Worm (Caenorhabditis elegans) whole organism, L3 larva: ENCODE results near the gene Y73C8B.5.

ENCODE experiments used
- R02D3.7 ChIP-seq: fragments of 150-350 bp; optimal IDR thresholded peaks from 2 replicates; lab custom pipeline; 2014; ENCODE audit warnings: missing biosample characterization, missing genetic modification characterization
- ZK546.5 ChIP-seq: sonication (generic microtip); optimal IDR thresholded peaks from 2 replicates; lab custom pipeline; 2017; ENCODE audit warnings: missing biosample characterization, missing genetic modification characterization
- aly-2 ChIP-seq: fragments of 150-350 bp; optimal IDR thresholded peaks from 2 replicates; lab custom pipeline; 2014; ENCODE audit warnings: missing biosample characterization, missing genetic modification characterization
- ama-1 ChIP-seq: fragments of 150-350 bp; optimal IDR thresholded peaks from 2 replicates; lab custom pipeline; 2018
- ceh-16 ChIP-seq: sonication (generic microtip); optimal IDR thresholded peaks from 2 replicates; lab custom pipeline; 2017; ENCODE audit warnings: missing biosample characterization, missing genetic modification characterization
- ceh-28 ChIP-seq: fragments of 150-350 bp; optimal IDR thresholded peaks from 2 replicates; lab custom pipeline; 2014; ENCODE audit warnings: missing biosample characterization, missing genetic modification reagents, missing genetic modification characterization
- ceh-82 ChIP-seq: fragments of 150-350 bp; optimal IDR thresholded peaks from 2 replicates; lab custom pipeline; 2014; ENCODE audit warnings: missing biosample characterization, missing genetic modification characterization
- ceh-9 ChIP-seq: sonication (generic microtip); optimal IDR thresholded peaks from 2 replicates; lab custom pipeline; 2018; ENCODE audit warnings: missing biosample characterization, missing genetic modification characterization
- daf-12 ChIP-seq: fragments of 150-350 bp; optimal IDR thresholded peaks from 2 replicates; lab custom pipeline; 2014; ENCODE audit warnings: missing biosample characterization, missing genetic modification reagents, missing genetic modification characterization
- egl-27 ChIP-seq: sonication (generic microtip); optimal IDR thresholded peaks from 4 replicates; lab custom pipeline; 2017; ENCODE audit warnings: missing biosample characterization, missing genetic modification reagents, missing genetic modification characterization
- egl-5 ChIP-seq: fragments of 150-350 bp; optimal IDR thresholded peaks from 2 replicates; lab custom pipeline; 2017; ENCODE audit warnings: missing biosample characterization, missing genetic modification reagents, missing genetic modification characterization, inconsistent platforms
- elt-2 ChIP-seq: sonication (generic microtip); optimal IDR thresholded peaks from 2 replicates; lab custom pipeline; 2016; ENCODE audit warnings: missing genetic modification reagents, mild to moderate bottlenecking, missing genetic modification characterization, missing compliant biosample characterization
- elt-3 ChIP-seq, 3 experiments: fragments of 150-350 bp in 1 of 3; sonication (generic microtip) in 2 of 3; optimal IDR thresholded peaks; 2 replicates in 2 of 3; 4 replicates in 1 of 3; lab custom pipeline; 2014 to 2017; ENCODE audit warnings: missing biosample characterization in 3 of 3, missing genetic modification characterization in 3 of 3
- eor-1 ChIP-seq, 2 experiments: fragments of 150-350 bp; optimal IDR thresholded peaks; 2 replicates each; lab custom pipeline; 2014 to 2018; ENCODE audit warnings: missing biosample characterization in 2 of 2, missing genetic modification characterization in 2 of 2
- fkh-2 ChIP-seq: fragments of 150-350 bp; optimal IDR thresholded peaks from 2 replicates; lab custom pipeline; 2014; ENCODE audit warnings: missing biosample characterization, missing genetic modification reagents, missing genetic modification characterization
- fos-1 ChIP-seq: fragments of 150-350 bp; optimal IDR thresholded peaks from 2 replicates; lab custom pipeline; 2014; ENCODE audit warnings: missing biosample characterization, missing genetic modification characterization
- hmg-11 ChIP-seq: sonication (generic microtip); optimal IDR thresholded peaks from 2 replicates; lab custom pipeline; 2016; ENCODE audit warnings: missing genetic modification characterization, missing compliant biosample characterization
- jun-1 ChIP-seq: fragments of 150-350 bp; optimal IDR thresholded peaks from 2 replicates; lab custom pipeline; 2014; ENCODE audit warnings: missing biosample characterization, missing genetic modification reagents, missing genetic modification characterization
- lin-15B ChIP-seq: fragments of 150-350 bp; optimal IDR thresholded peaks from 2 replicates; lab custom pipeline; 2014; ENCODE audit warnings: missing biosample characterization, missing genetic modification characterization
- nfya-1 ChIP-seq: sonication (generic microtip); optimal IDR thresholded peaks from 2 replicates; lab custom pipeline; 2017; ENCODE audit warnings: missing genetic modification characterization, mild to moderate bottlenecking, missing compliant biosample characterization, antibody characterized with exemption, moderate library complexity; ENCODE audit not compliant: insufficient read depth
- nhr-12 ChIP-seq: fragments of 150-350 bp; optimal IDR thresholded peaks from 2 replicates; lab custom pipeline; 2014; ENCODE audit warnings: missing biosample characterization, missing genetic modification characterization
- nhr-237 ChIP-seq: fragments of 150-350 bp; optimal IDR thresholded peaks from 2 replicates; lab custom pipeline; 2014; ENCODE audit warnings: missing biosample characterization, missing genetic modification characterization
- nhr-25 ChIP-seq: sonication (generic microtip); optimal IDR thresholded peaks from 2 replicates; lab custom pipeline; 2017; ENCODE audit warnings: missing biosample characterization, missing genetic modification characterization
- nhr-28 ChIP-seq: fragments of 150-350 bp; optimal IDR thresholded peaks from 2 replicates; lab custom pipeline; 2014; ENCODE audit warnings: missing biosample characterization, missing genetic modification characterization
- nhr-43 ChIP-seq: sonication (generic microtip); optimal IDR thresholded peaks from 2 replicates; lab custom pipeline; 2016; ENCODE audit warnings: mild to moderate bottlenecking, missing genetic modification characterization, missing compliant biosample characterization; ENCODE audit not compliant: poor library complexity, severe bottlenecking
- nhr-67 ChIP-seq: fragments of 150-350 bp; optimal IDR thresholded peaks from 2 replicates; lab custom pipeline; 2014; ENCODE audit warnings: missing biosample characterization, missing genetic modification characterization
- nhr-77 ChIP-seq: fragments of 150-350 bp; optimal IDR thresholded peaks from 2 replicates; lab custom pipeline; 2014; ENCODE audit warnings: missing biosample characterization, missing genetic modification characterization
- pha-4 ChIP-seq: fragments of 150-350 bp; optimal IDR thresholded peaks from 2 replicates; lab custom pipeline; 2014; ENCODE audit warnings: missing biosample characterization, missing genetic modification reagents, missing genetic modification characterization
- sea-2 ChIP-seq: fragments of 150-350 bp; sonication (generic microtip); optimal IDR thresholded peaks from 4 replicates; lab custom pipeline; 2014; ENCODE audit warnings: missing biosample characterization, missing genetic modification reagents, missing genetic modification characterization
- skn-1 ChIP-seq: fragments of 150-350 bp; optimal IDR thresholded peaks from 2 replicates; lab custom pipeline; 2014; ENCODE audit warnings: missing biosample characterization, missing genetic modification characterization
- snpc-4 ChIP-seq: fragments of 150-350 bp; optimal IDR thresholded peaks from 2 replicates; lab custom pipeline; 2014; ENCODE audit warnings: missing biosample characterization, missing genetic modification characterization
- tbx-2 ChIP-seq: sonication (generic microtip); optimal IDR thresholded peaks from 2 replicates; lab custom pipeline; 2016; ENCODE audit warnings: mild to moderate bottlenecking, missing genetic modification characterization, missing compliant biosample characterization
- unc-39 ChIP-seq: sonication (generic microtip); optimal IDR thresholded peaks from 4 replicates; lab custom pipeline; 2017; ENCODE audit warnings: missing biosample characterization, missing genetic modification characterization
- unc-62 ChIP-seq: fragments of 150-350 bp; sonication (generic microtip); optimal IDR thresholded peaks from 4 replicates; lab custom pipeline; 2014; ENCODE audit warnings: missing biosample characterization, missing genetic modification reagents, missing genetic modification characterization
- zag-1 ChIP-seq: fragments of 150-350 bp; optimal IDR thresholded peaks from 2 replicates; lab custom pipeline; 2014; ENCODE audit warnings: missing biosample characterization, missing genetic modification characterization
- ztf-4 ChIP-seq: fragments of 150-350 bp; optimal IDR thresholded peaks from 2 replicates; lab custom pipeline; 2014; ENCODE audit warnings: missing biosample characterization, missing genetic modification characterization

Gene Y73C8B.5

DNA sequence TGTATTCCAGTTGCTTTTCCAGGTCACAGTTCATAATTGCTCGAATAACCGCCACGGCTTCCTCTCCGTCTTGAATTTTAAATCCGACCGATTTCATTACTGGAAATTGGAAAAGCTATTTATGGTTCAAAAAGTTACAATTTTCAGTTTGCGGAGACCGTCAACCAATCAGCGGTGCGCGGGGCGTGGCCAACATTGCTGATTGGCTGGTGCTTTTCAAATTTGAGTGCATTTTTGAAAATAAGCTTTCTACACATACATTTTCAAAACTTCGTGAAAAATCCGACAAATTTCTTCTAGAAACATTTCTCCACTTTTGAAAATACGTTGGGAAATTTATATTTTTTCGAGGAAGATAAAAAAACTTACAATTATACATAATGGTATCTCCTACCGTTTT lies 1.3 kb upstream of the Y73C8B.5 start:
- TF ChIP-seq unc-39 (tag; lab: Kevin White, UChicago) (no peak), ztf-4 (no peak), elt-3 (tag; optimal IDR thresholded peaks at IDR 0.05; lab: Kevin White, UChicago) (no peak), aly-2 (tag; lab: Kevin White, UChicago) (no peak), nfya-1 (tag; lab: Kevin White, UChicago) (peak; percentile 91), eor-1 (tag; optimal IDR thresholded peaks at IDR 0.05; lab: Kevin White, UChicago) (no peak), unc-62 (GFP tag; lab: Kevin White, UChicago) (no peak)
- TF ChIP-seq, all 47 proteins: peak for 1

- TF ChIP-seq ztf-4 = no peak
- TF ChIP-seq elt-2 (tag; lab: Kevin White, UChicago) = no peak
- no peak for TF ChIP-seq jun-1 (tag; lab: Kevin White, UChicago)
- TF ChIP-seq nfya-1 (tag; lab: Kevin White, UChicago) = no peak
- TF ChIP-seq egl-27 = no peak
- TF ChIP-seq fos-1 = no peak
- TF ChIP-seq nhr-25 (tag; lab: Kevin White, UChicago) = no peak
- TF ChIP-seq fkh-2 (tag; lab: Kevin White, UChicago) = no peak
- TF ChIP-seq sea-2 = no peak
- no peak for TF ChIP-seq nhr-12 (tag; lab: Kevin White, UChicago)
- TF ChIP-seq skn-1 (tag; lab: Kevin White, UChicago) = no peak
- TF ChIP-seq hmg-11 = no peak
- TF ChIP-seq tbx-2 = no peak
- no peak for TF ChIP-seq egl-5
- TF ChIP-seq zag-1 = no peak
- no peak for TF ChIP-seq eor-1 (tag; optimal IDR thresholded peaks at IDR 0.05; lab: Kevin White, UChicago)
Observed at ce11 chrV:3200323-3200722, 3.3 kb downstream of the Y73C8B.5 start, which contains the start of gene K08D9.4. K08D9.4 (minus strand) TSS chrV:3200423.

DNA sequence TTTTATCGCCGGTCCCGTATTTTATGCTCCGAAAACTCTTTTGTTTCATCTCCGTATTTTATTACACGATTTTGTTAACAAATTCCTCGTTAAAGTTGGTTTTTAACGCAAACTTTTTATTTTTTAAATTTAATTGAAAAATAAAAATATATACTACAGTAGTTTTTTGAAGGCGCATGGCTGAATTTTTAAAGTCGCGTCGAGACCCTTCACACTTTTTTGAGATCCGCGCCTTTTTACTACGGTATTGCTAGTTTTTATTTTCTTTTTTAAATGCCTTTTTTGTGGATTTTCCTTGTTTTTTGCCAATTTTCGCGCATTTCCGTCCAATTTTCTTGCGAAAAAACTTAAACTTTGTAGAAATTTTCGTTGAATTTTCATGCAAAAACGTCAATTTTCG lies 7.4 kb downstream of the Y73C8B.5 start:
- TF ChIP-seq nhr-28 (tag; lab: Kevin White, UChicago) = no peak
- TF ChIP-seq nhr-77 (tag; lab: Kevin White, UChicago) = no peak
- no peak for TF ChIP-seq elt-2 (tag; lab: Kevin White, UChicago)
- TF ChIP-seq ceh-28 (tag; lab: Kevin White, UChicago) = no peak
- TF ChIP-seq R02D3.7 (tag; lab: Kevin White, UChicago) = no peak
- TF ChIP-seq nhr-67 (tag; lab: Kevin White, UChicago) = no peak
- no peak for TF ChIP-seq hmg-11
- no peak for TF ChIP-seq ZK546.5
- TF ChIP-seq fkh-2 (tag; lab: Kevin White, UChicago) = no peak
- TF ChIP-seq snpc-4 (tag; lab: Kevin White, UChicago) = no peak

DNA sequence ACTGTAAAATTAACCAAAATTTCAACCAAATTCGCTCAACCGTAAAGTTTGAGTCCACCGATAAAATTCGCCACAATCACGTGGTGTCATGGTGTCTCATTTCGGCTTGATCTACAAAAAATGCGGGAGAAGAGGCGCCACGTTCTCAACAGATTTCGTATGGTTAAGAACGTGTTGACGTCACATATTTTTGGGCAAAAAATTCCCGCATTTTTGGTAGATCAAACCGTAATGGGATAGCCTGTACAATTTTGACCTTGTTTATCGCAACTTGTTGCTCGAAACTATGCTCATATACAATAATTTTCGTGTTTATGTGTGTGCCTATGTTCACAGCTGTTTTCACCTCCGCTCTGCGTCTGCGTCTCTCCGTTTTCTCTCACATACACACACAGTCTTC lies 11.9 kb downstream of the Y73C8B.5 start:
- TF ChIP-seq jun-1 (tag; lab: Kevin White, UChicago) = no peak
- no peak for TF ChIP-seq nhr-28 (tag; lab: Kevin White, UChicago)
- no peak for TF ChIP-seq nhr-25 (tag; lab: Kevin White, UChicago)
- no peak for TF ChIP-seq zag-1
- TF ChIP-seq ceh-9 = no peak
- TF ChIP-seq pha-4 (tag; lab: Kevin White, UChicago) = no peak
- TF ChIP-seq ceh-82 = no peak
- no peak for TF ChIP-seq R02D3.7 (tag; lab: Kevin White, UChicago)
- no peak for TF ChIP-seq nhr-43 (tag; lab: Kevin White, UChicago)
- TF ChIP-seq ceh-28 (tag; lab: Kevin White, UChicago) = no peak
- no peak for TF ChIP-seq nhr-77 (tag; lab: Kevin White, UChicago)
- no peak for TF ChIP-seq daf-12
- TF ChIP-seq tbx-2 = no peak
- TF ChIP-seq nhr-12 (tag; lab: Kevin White, UChicago) = no peak
- TF ChIP-seq ama-1 = no peak
- TF ChIP-seq unc-62 (GFP tag; lab: Kevin White, UChicago) = no peak
- no peak for TF ChIP-seq nhr-237 (tag; lab: Kevin White, UChicago)
- TF ChIP-seq nfya-1 (tag; lab: Kevin White, UChicago) = no peak

- no peak for TF ChIP-seq daf-12
- no peak for TF ChIP-seq ceh-16 (tag; lab: Kevin White, UChicago)
- no peak for TF ChIP-seq lin-15B (tag; lab: Kevin White, UChicago)
- TF ChIP-seq R02D3.7 (tag; lab: Kevin White, UChicago) = no peak
- TF ChIP-seq nhr-12 (tag; lab: Kevin White, UChicago) = no peak
- TF ChIP-seq pha-4 (tag; lab: Kevin White, UChicago) = no peak
- TF ChIP-seq tbx-2 = no peak
- TF ChIP-seq, all 47 proteins: peak for 0
Observed at ce11 chrV:3210147-3210546, 13.1 kb downstream of the Y73C8B.5 start, which contains the start of gene apx-1. apx-1 (plus strand) TSS chrV:3210196.
